Worm (Caenorhabditis elegans) whole organism, mixed stage, embryonic: Measurements from ENCODE around the gene dhs-11.

Source experiments
- M03D4.4 ChIP-seq: sonication (generic microtip); optimal IDR thresholded peaks from 2 replicates; lab custom pipeline; 2017; ENCODE audit warnings: mild to moderate bottlenecking, missing genetic modification characterization, missing compliant biosample characterization
- bed-3 ChIP-seq: fragments of 200-800 bp; sonication (Bioruptor generic); optimal IDR thresholded peaks from 3 replicates; lab custom pipeline; 2018; ENCODE audit warnings: mild to moderate bottlenecking, missing genetic modification characterization, moderate library complexity, missing compliant biosample characterization
- blmp-1 ChIP-seq: fragments of 150-350 bp; optimal IDR thresholded peaks from 2 replicates; lab custom pipeline; 2014; ENCODE audit warnings: missing biosample characterization, missing genetic modification characterization
- ceh-39 ChIP-seq: fragments of 150-350 bp; optimal IDR thresholded peaks from 2 replicates; lab custom pipeline; 2014; ENCODE audit warnings: missing biosample characterization, missing genetic modification characterization
- ceh-43 ChIP-seq: fragments of 200-800 bp; sonication (Bioruptor generic); optimal IDR thresholded peaks from 2 replicates; lab custom pipeline; 2018; ENCODE audit warnings: mild to moderate bottlenecking, missing genetic modification characterization, moderate library complexity, missing compliant biosample characterization
- ceh-83 ChIP-seq: fragments of 200-800 bp; sonication (Bioruptor generic); optimal IDR thresholded peaks from 2 replicates; lab custom pipeline; 2018; ENCODE audit warnings: mild to moderate bottlenecking, missing genetic modification characterization, missing compliant biosample characterization
- ces-1 ChIP-seq: fragments of 150-350 bp; optimal IDR thresholded peaks from 2 replicates; lab custom pipeline; 2014; ENCODE audit warnings: missing biosample characterization, missing genetic modification reagents, missing genetic modification characterization
- cnd-1 ChIP-seq: fragments of 200-800 bp; sonication (Bioruptor generic); optimal IDR thresholded peaks from 2 replicates; lab custom pipeline; 2018; ENCODE audit warnings: mild to moderate bottlenecking, missing genetic modification characterization, missing compliant biosample characterization
- drap-1 ChIP-seq: fragments of 200-800 bp; sonication (Bioruptor generic); optimal IDR thresholded peaks from 3 replicates; lab custom pipeline; 2018; ENCODE audit warnings: mild to moderate bottlenecking, missing genetic modification characterization, missing compliant biosample characterization
- elt-3 ChIP-seq: fragments of 150-350 bp; optimal IDR thresholded peaks from 2 replicates; lab custom pipeline; 2014; ENCODE audit warnings: missing biosample characterization, missing genetic modification characterization
- flh-1 ChIP-seq: fragments of 200-800 bp; sonication (Bioruptor generic); optimal IDR thresholded peaks from 2 replicates; lab custom pipeline; 2018; ENCODE audit warnings: mild to moderate bottlenecking, missing genetic modification characterization, moderate library complexity, missing compliant biosample characterization
- ham-2 ChIP-seq: fragments of 200-800 bp; sonication (Bioruptor generic); optimal IDR thresholded peaks from 2 replicates; lab custom pipeline; 2018; ENCODE audit warnings: mild to moderate bottlenecking, missing genetic modification characterization, missing compliant biosample characterization
- hlh-1 ChIP-seq: fragments of 150-350 bp; optimal IDR thresholded peaks from 2 replicates; lab custom pipeline; 2014; ENCODE audit warnings: missing biosample characterization, missing genetic modification reagents, missing genetic modification characterization
- lin-13 ChIP-seq: fragments of 150-350 bp; optimal IDR thresholded peaks from 2 replicates; lab custom pipeline; 2014; ENCODE audit warnings: missing biosample characterization, missing genetic modification characterization
- lin-32 ChIP-seq: fragments of 200-800 bp; sonication (Bioruptor generic); optimal IDR thresholded peaks from 2 replicates; lab custom pipeline; 2018; ENCODE audit warnings: mild to moderate bottlenecking, missing genetic modification characterization, missing compliant biosample characterization
- lsy-2 ChIP-seq: fragments of 150-350 bp; optimal IDR thresholded peaks from 2 replicates; lab custom pipeline; 2014; ENCODE audit warnings: missing biosample characterization, missing genetic modification characterization
- mab-5 ChIP-seq: fragments of 150-350 bp; optimal IDR thresholded peaks from 2 replicates; lab custom pipeline; 2014; ENCODE audit warnings: missing biosample characterization, missing genetic modification characterization
- mep-1 ChIP-seq: fragments of 150-350 bp; optimal IDR thresholded peaks from 2 replicates; lab custom pipeline; 2017; ENCODE audit warnings: missing biosample characterization, missing genetic modification reagents, missing genetic modification characterization, inconsistent platforms
- mls-2 ChIP-seq: sonication (generic microtip); optimal IDR thresholded peaks from 2 replicates; lab custom pipeline; 2016; ENCODE audit warnings: mild to moderate bottlenecking, missing genetic modification characterization, moderate library complexity, missing compliant biosample characterization
- nhr-12 ChIP-seq: fragments of 150-350 bp; optimal IDR thresholded peaks from 2 replicates; lab custom pipeline; 2014; ENCODE audit warnings: missing biosample characterization, missing genetic modification characterization
- nhr-2 ChIP-seq: fragments of 150-350 bp; optimal IDR thresholded peaks from 2 replicates; lab custom pipeline; 2014; ENCODE audit warnings: missing biosample characterization, missing genetic modification characterization
- nhr-237 ChIP-seq: fragments of 150-350 bp; optimal IDR thresholded peaks from 2 replicates; lab custom pipeline; 2014; ENCODE audit warnings: missing biosample characterization, missing genetic modification characterization
- nhr-28 ChIP-seq: fragments of 150-350 bp; optimal IDR thresholded peaks from 2 replicates; lab custom pipeline; 2014; ENCODE audit warnings: missing biosample characterization, missing genetic modification characterization
- nhr-76 ChIP-seq: sonication (generic microtip); optimal IDR thresholded peaks from 2 replicates; lab custom pipeline; 2017; ENCODE audit warnings: missing biosample characterization, missing genetic modification characterization
- pha-4 ChIP-seq: fragments of 150-350 bp; optimal IDR thresholded peaks from 2 replicates; lab custom pipeline; 2018; ENCODE audit warnings: missing biosample characterization, missing genetic modification reagents, missing genetic modification characterization
- sem-2 ChIP-seq: fragments of 200-800 bp; sonication (Bioruptor generic); optimal IDR thresholded peaks from 2 replicates; lab custom pipeline; 2018; ENCODE audit warnings: mild to moderate bottlenecking, missing genetic modification characterization, missing compliant biosample characterization
- snpc-4 ChIP-seq: fragments of 150-350 bp; optimal IDR thresholded peaks from 2 replicates; lab custom pipeline; 2014; ENCODE audit warnings: missing biosample characterization, missing genetic modification characterization
- sptf-1 ChIP-seq: sonication (generic microtip); optimal IDR thresholded peaks from 2 replicates; lab custom pipeline; 2017; ENCODE audit warnings: mild to moderate bottlenecking, missing genetic modification characterization, moderate library complexity, missing compliant biosample characterization
- tbx-8 ChIP-seq: fragments of 200-800 bp; sonication (Bioruptor generic); optimal IDR thresholded peaks from 2 replicates; lab custom pipeline; 2018; ENCODE audit warnings: mild to moderate bottlenecking, missing genetic modification characterization, moderate library complexity, missing compliant biosample characterization
- unc-120 ChIP-seq: sonication (generic microtip); optimal IDR thresholded peaks from 2 replicates; lab custom pipeline; 2017; ENCODE audit warnings: missing genetic modification characterization, missing compliant biosample characterization; ENCODE audit not compliant: poor library complexity, severe bottlenecking
- unc-62 ChIP-seq: fragments of 150-350 bp; optimal IDR thresholded peaks from 2 replicates; lab custom pipeline; 2014; ENCODE audit warnings: missing biosample characterization, missing genetic modification reagents, missing genetic modification characterization
- zip-8 ChIP-seq: fragments of 150-350 bp; optimal IDR thresholded peaks from 2 replicates; lab custom pipeline; 2014; ENCODE audit warnings: missing biosample characterization, missing genetic modification characterization
- ztf-11 ChIP-seq: fragments of 150-350 bp; optimal IDR thresholded peaks from 2 replicates; lab custom pipeline; 2014; ENCODE audit warnings: missing biosample characterization, missing genetic modification characterization

The dhs-11 gene

DNA sequence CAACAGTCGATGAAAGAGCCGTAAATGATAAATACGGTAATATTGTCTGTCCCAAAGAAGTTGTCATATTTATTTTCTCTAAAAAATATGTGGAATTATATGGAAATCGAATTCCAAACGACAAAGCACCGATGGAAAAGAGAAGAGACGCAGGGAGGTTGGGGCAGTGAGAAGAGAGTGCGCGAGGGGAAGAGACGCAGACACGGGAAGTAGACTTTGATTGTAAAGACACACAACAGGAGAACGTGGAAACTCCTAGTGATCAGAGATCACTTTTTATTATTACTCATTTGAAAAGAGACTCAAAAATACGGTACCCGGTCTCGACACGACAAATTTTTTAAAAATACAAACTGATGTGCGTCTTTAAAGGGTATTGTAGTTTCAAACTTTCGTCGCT lies 14.3 kb downstream of the dhs-11 start:
- TF ChIP-seq nhr-237 (tag; lab: Kevin White, UChicago) (no peak), hlh-1 (tag; lab: Kevin White, UChicago) (peak; percentile 14), ces-1 (GFP tag; lab: Kevin White, UChicago) (peak; percentile 39)

DNA sequence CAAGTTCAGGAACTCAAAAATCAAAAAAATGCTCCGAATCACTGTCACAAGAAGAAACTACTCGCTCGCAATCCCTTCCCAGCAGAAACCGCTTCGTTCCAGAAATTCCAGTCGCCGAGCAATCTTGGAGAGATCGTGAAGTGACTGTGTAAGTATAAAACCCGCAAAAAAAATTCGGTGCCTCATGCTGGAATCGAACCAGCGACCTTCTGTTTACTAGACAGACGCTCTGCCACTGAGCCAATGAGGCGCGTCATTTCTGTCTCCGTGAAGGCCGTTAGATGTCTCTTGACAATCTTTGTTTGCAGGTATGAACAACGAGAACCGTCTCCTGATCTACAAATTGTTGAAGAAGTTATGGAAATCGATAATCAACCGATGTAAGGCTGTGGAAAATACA lies 18.1 kb downstream of the dhs-11 start:
- peak; percentile 49 for TF ChIP-seq tbx-8 (GFP tag; lab: Kevin White, UChicago)
- TF ChIP-seq M03D4.4 (tag; lab: Kevin White, UChicago), result peak; percentile 86
- TF ChIP-seq hlh-1 (tag; lab: Kevin White, UChicago), result peak; percentile 38
- no peak for TF ChIP-seq nhr-28 (tag; lab: Kevin White, UChicago)
- TF ChIP-seq blmp-1 (tag; lab: Kevin White, UChicago), result no peak
- peak; percentile 90 for TF ChIP-seq sptf-1 (tag; lab: Kevin White, UChicago)
- peak; percentile 50 for TF ChIP-seq bed-3 (GFP tag; lab: Kevin White, UChicago)
- TF ChIP-seq mep-1 (tag; lab: Kevin White, UChicago), result no peak
- peak; percentile 54 for TF ChIP-seq ham-2 (GFP tag; lab: Kevin White, UChicago)
- no peak for TF ChIP-seq ces-1 (GFP tag; lab: Kevin White, UChicago)
- TF ChIP-seq unc-120 (tag; lab: Kevin White, UChicago), result peak; percentile 53
- TF ChIP-seq flh-1 (GFP tag; lab: Kevin White, UChicago), result peak; percentile 33
- peak; percentile 72 for TF ChIP-seq lin-32 (GFP tag; lab: Kevin White, UChicago)
- no peak for TF ChIP-seq lsy-2 (tag; lab: Kevin White, UChicago)
- TF ChIP-seq nhr-12 (tag; lab: Kevin White, UChicago), result no peak
- TF ChIP-seq unc-62 (GFP tag; lab: Kevin White, UChicago), result no peak
- no peak for TF ChIP-seq mab-5 (tag; lab: Kevin White, UChicago)
- no peak for TF ChIP-seq nhr-237 (tag; lab: Kevin White, UChicago)
- peak; percentile 41 for TF ChIP-seq ztf-11 (tag; lab: Kevin White, UChicago)
- TF ChIP-seq cnd-1 (tag; lab: Kevin White, UChicago), result peak; percentile 82
- peak; percentile 60 for TF ChIP-seq ceh-43 (GFP tag; lab: Kevin White, UChicago)
- peak; percentile 18 for TF ChIP-seq pha-4 (tag; lab: Kevin White, UChicago)
- TF ChIP-seq nhr-76 (tag; lab: Kevin White, UChicago), result no peak
- no peak for TF ChIP-seq snpc-4 (tag; lab: Kevin White, UChicago)
- peak; percentile 35 for TF ChIP-seq lin-13
- TF ChIP-seq zip-8 (tag; lab: Kevin White, UChicago), result no peak
- TF ChIP-seq nhr-2 (tag; lab: Kevin White, UChicago), result no peak
- peak; percentile 87 for TF ChIP-seq mls-2 (tag; lab: Kevin White, UChicago)
- peak; percentile 81 for TF ChIP-seq drap-1 (GFP tag; lab: Kevin White, UChicago)
- no peak for TF ChIP-seq elt-3 (tag; lab: Kevin White, UChicago)
- TF ChIP-seq sem-2 (GFP tag; lab: Kevin White, UChicago), result peak; percentile 80
- peak; percentile 74 for TF ChIP-seq ceh-83 (GFP tag; lab: Kevin White, UChicago)

DNA sequence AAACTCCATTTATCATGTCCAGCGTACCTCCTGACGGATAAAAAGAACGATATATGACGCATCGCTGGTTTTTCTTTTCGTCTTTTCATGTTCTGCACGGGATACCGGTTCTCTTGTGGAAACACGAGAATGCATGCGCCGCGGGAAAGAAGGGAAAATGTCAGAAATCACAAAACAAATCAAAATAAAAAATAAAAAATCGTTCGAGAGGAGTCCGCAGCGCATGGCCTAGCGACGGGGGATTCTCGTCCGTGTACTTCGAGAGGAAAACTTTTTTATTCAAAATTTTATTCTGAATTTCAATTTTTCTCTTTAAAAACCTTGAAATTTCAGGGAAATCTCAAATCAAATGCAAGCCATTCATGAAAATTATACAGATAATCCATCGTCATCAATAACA lies 21.5 kb downstream of the dhs-11 start, which contains the start of the genes lron-10 and hpr-9:
Gene lron-10, minus strand, starts transcription at position 162 of the 400 bp plus-strand sequence.
Gene hpr-9, plus strand, starts transcription at position 344 of the 400 bp plus-strand sequence.
- no peak for TF ChIP-seq lin-32 (GFP tag; lab: Kevin White, UChicago)
- TF ChIP-seq unc-62 (GFP tag; lab: Kevin White, UChicago), result no peak

DNA sequence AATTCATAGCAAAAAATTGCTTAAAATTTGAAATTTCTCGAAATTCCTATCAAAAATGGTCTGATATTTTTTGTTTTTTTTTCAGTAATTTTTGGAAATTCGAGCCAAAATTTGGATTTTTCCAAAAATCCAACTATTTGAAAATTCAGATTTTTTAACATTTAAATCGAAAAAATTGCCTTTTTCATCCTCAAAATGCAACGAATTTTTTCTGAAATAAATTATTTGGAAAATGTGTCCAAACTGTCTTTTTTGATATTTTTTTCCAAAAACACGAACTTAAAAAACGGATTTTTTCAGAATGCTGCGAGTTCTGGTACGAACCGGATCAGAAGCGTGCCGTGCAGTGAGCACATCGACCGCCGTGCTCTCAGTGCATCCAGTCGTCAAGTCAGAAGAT lies 27.5 kb downstream of the dhs-11 start, which contains the start of gene mrpl-22:
Gene mrpl-22, plus strand, starts transcription at position 301 of the 400 bp plus-strand sequence.
- TF ChIP-seq lin-32 (GFP tag; lab: Kevin White, UChicago) (no peak), nhr-76 (tag; lab: Kevin White, UChicago) (no peak), mab-5 (tag; lab: Kevin White, UChicago) (no peak), elt-3 (tag; lab: Kevin White, UChicago) (no peak), unc-62 (GFP tag; lab: Kevin White, UChicago) (no peak), nhr-237 (tag; lab: Kevin White, UChicago) (no peak), zip-8 (tag; lab: Kevin White, UChicago) (no peak), ztf-11 (tag; lab: Kevin White, UChicago) (no peak), sptf-1 (tag; lab: Kevin White, UChicago) (no peak), hlh-1 (tag; lab: Kevin White, UChicago) (no peak), snpc-4 (tag; lab: Kevin White, UChicago) (no peak), mls-2 (tag; lab: Kevin White, UChicago) (no peak), bed-3 (GFP tag; lab: Kevin White, UChicago) (no peak), unc-120 (tag; lab: Kevin White, UChicago) (no peak), sem-2 (GFP tag; lab: Kevin White, UChicago) (no peak), ceh-39 (tag; lab: Kevin White, UChicago) (no peak), blmp-1 (tag; lab: Kevin White, UChicago) (no peak), nhr-12 (tag; lab: Kevin White, UChicago) (no peak), ham-2 (GFP tag; lab: Kevin White, UChicago) (no peak), ces-1 (GFP tag; lab: Kevin White, UChicago) (no peak)
